Fruit fly (Drosophila melanogaster): ENCODE measurements around the gene CG6244.

dm6 chr3L:15847655-15848054, 39.5 kb downstream of the CG6244 start:
- TF ChIP-seq Eip93F (GFP tag; optimal IDR thresholded peaks at IDR 0.05) (no peak), eg (GFP tag; IDR thresholded peaks at IDR 0.05) (no peak), salr (GFP tag; optimal IDR thresholded peaks at IDR 0.05) (no peak), Blimp-1 (GFP tag; optimal IDR thresholded peaks at IDR 0.05) (peak; percentile 15), CG4318 (GFP tag; optimal IDR thresholded peaks at IDR 0.05) (no peak), svp (GFP tag) (peak; percentile 62), Smox (GFP tag; optimal IDR thresholded peaks at IDR 0.05) (peak; percentile 37), CG16779 (tag; optimal IDR thresholded peaks at IDR 0.05) (no peak), CG31627 (GFP tag; optimal IDR thresholded peaks at IDR 0.05) (peak; percentile 51), CG6808 (GFP tag; optimal IDR thresholded peaks at IDR 0.05) (peak; percentile 51), cyc (GFP tag; optimal IDR thresholded peaks at IDR 0.05) (peak; percentile 43), CG6163 (GFP tag; IDR thresholded peaks at IDR 0.05) (no peak), CG6854 (GFP tag; optimal IDR thresholded peaks at IDR 0.05) (no peak)
